Fruit fly (Drosophila melanogaster): ENCODE results near the gene CG3557.

The CG3557 gene

DNA sequence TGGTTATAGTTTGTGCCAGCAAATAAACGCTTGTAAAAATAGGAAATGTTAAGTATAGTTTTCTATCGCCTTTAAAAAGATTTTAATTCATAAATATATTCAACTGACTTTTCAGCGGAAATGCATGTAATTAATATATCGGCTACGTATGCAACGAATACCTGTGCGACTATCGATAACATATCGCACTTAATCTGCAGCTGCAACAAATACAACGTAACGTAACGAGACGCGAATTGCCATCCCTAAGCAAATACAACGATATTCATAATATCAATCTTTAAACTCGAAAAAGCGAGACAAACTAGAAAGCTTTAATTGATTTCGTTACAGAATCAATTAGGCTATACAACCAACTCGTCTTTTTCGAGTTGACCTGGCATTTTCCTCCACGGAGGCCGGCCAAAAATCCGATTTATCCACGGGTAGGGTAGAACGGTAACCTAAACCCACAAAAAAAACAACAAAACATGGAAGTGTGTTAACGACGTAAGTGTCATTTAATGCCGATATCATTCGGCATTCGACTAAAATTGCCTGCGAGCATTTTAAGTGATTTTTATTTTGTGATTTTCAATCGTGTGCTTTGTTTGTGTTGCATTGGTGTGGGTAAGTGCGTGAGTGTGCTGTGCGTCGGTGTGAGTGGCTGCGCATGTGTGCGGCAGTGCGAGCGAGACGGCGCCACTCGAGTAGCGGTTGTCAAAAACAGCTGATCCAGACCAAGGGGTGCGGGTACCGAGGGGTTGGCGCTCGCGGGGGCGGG is 9.8 kb downstream of the CG3557 start, which contains the start of gene Atxn7 (continued):
- TF ChIP-seq CG34376 (GFP tag; optimal IDR thresholded peaks at IDR 0.05) (peak; percentile 32), toy (GFP tag; IDR thresholded peaks at IDR 0.05) (no peak), kay (GFP tag; optimal IDR thresholded peaks at IDR 0.05) (peak; percentile 27), crc (GFP tag; optimal IDR thresholded peaks at IDR 0.05) (peak; percentile 42), Spps (tag; optimal IDR thresholded peaks at IDR 0.05) (no peak), HHEX (GFP tag; optimal IDR thresholded peaks at IDR 0.05) (peak; percentile 38), klu (GFP tag; IDR thresholded peaks at IDR 0.05) (0 out of 2 replicates have a peak, but pooled peaks have one; percentile 52), Hr3 (GFP tag; optimal IDR thresholded peaks at IDR 0.05) (no peak), pnt (GFP tag; optimal IDR thresholded peaks at IDR 0.05) (no peak), sim (GFP tag; IDR thresholded peaks at IDR 0.05) (no peak), salm (tag; optimal IDR thresholded peaks at IDR 0.05) (peak; percentile 76), Dip2 (GFP tag; IDR thresholded peaks at IDR 0.05) (no peak), Max (GFP tag; optimal IDR thresholded peaks at IDR 0.05) (peak; percentile 37), da (GFP tag; optimal IDR thresholded peaks at IDR 0.05) (peak; percentile 77), HmgZ (tag; optimal IDR thresholded peaks at IDR 0.05) (peak; percentile 87), slou (GFP tag; optimal IDR thresholded peaks at IDR 0.05) (no peak), CG17186 (GFP tag; optimal IDR thresholded peaks at IDR 0.05) (peak; percentile 74), sens-2 (GFP tag; IDR thresholded peaks at IDR 0.05) (peak; percentile 50; the same call in 1 of the 2 replicates), Hr51 (GFP tag; optimal IDR thresholded peaks at IDR 0.05) (peak; percentile 45 to 67), NC2α (GFP tag; optimal IDR thresholded peaks at IDR 0.05) (peak; percentile 47), fru (optimal IDR thresholded peaks at IDR 0.05) (no peak), CG12769 (tag; optimal IDR thresholded peaks at IDR 0.05) (peak; percentile 28), MESR4 (GFP tag; optimal IDR thresholded peaks at IDR 0.05) (peak; percentile 76), emc (GFP tag; optimal IDR thresholded peaks at IDR 0.05) (no peak), h (optimal IDR thresholded peaks at IDR 0.05) (no peak), zfh1 (GFP tag; IDR thresholded peaks at IDR 0.05) (peak; percentile 88), unc-4 (GFP tag; IDR thresholded peaks at IDR 0.05; ENCODE audit: partially characterized antibody) (peak; percentile 88), MBD-R2 (GFP tag; IDR thresholded peaks at IDR 0.05) (peak; percentile 90), Ets65A (GFP tag) (peak; percentile 91), Fer1 (GFP tag; optimal IDR thresholded peaks at IDR 0.05) (peak; percentile 65), CG6765 (GFP tag; optimal IDR thresholded peaks at IDR 0.05) (peak; percentile 56), mirr (GFP tag; optimal IDR thresholded peaks at IDR 0.05) (peak; percentile 67), CG8388 (GFP tag; optimal IDR thresholded peaks at IDR 0.05) (peak; percentile 53), Oaz (GFP tag; IDR thresholded peaks at IDR 0.05) (peak; percentile 41), CG30403 (GFP tag; optimal IDR thresholded peaks at IDR 0.05) (peak; percentile 25), Gsc (GFP tag; IDR thresholded peaks at IDR 0.05) (no peak), schlank (tag; optimal IDR thresholded peaks at IDR 0.05) (peak; percentile 65), CG11093 (GFP tag; IDR thresholded peaks at IDR 0.05) (no peak), CG4730 (GFP tag; IDR thresholded peaks at IDR 0.05) (no peak), bowl (GFP tag; IDR thresholded peaks at IDR 0.05) (no peak), D19A (tag; optimal IDR thresholded peaks at IDR 0.05) (peak; percentile 46), zen2 (GFP tag; IDR thresholded peaks at IDR 0.05; ENCODE audit: partially characterized antibody) (peak; percentile 97), z (GFP tag; IDR thresholded peaks at IDR 0.05) (no peak), Lpt (GFP tag; optimal IDR thresholded peaks at IDR 0.05) (no peak), stc (GFP tag; IDR thresholded peaks at IDR 0.05) (peak; percentile 56; the same call in 1 of the 2 replicates), Drgx (GFP tag; IDR thresholded peaks at IDR 0.05) (0 out of 2 replicates have a peak, but pooled peaks have one; percentile 17), aop (GFP tag; IDR thresholded peaks at IDR 0.05) (no peak), CG14667 (GFP tag; IDR thresholded peaks at IDR 0.05) (no peak), Atf-2 (GFP tag; optimal IDR thresholded peaks at IDR 0.05) (no peak), YL-1 (GFP tag; optimal IDR thresholded peaks at IDR 0.05) (peak; percentile 82), ash1 (GFP tag; optimal IDR thresholded peaks at IDR 0.05) (no peak)

All from whole organism, embryonic.